Worm (Caenorhabditis elegans) whole organism, early embryonic: ENCODE results near the gene R10E8.2.

Experiments used
- B0310.2 ChIP-seq: sonication (generic microtip); optimal IDR thresholded peaks from 2 replicates; lab custom pipeline; 2016; ENCODE audit warnings: mild to moderate bottlenecking, missing genetic modification characterization, missing compliant biosample characterization
- F13C5.2 ChIP-seq: sonication (generic microtip); optimal IDR thresholded peaks from 2 replicates; lab custom pipeline; 2017; ENCODE audit warnings: mild to moderate bottlenecking, missing genetic modification characterization, inconsistent platforms, missing compliant biosample characterization
- aly-1 ChIP-seq: sonication (generic microtip); optimal IDR thresholded peaks from 2 replicates; lab custom pipeline; 2016; ENCODE audit warnings: missing genetic modification characterization, missing compliant biosample characterization
- ama-1 ChIP-seq: fragments of 150-350 bp; optimal IDR thresholded peaks from 2 replicates; lab custom pipeline; 2014
- ceh-13 ChIP-seq: fragments of 200-800 bp; sonication (Bioruptor generic); optimal IDR thresholded peaks from 2 replicates; lab custom pipeline; 2018; ENCODE audit warnings: mild to moderate bottlenecking, missing genetic modification characterization, missing compliant biosample characterization
- ceh-36 ChIP-seq: sonication (generic microtip); optimal IDR thresholded peaks from 2 replicates; lab custom pipeline; 2016; ENCODE audit warnings: missing genetic modification characterization, inconsistent platforms, missing compliant biosample characterization
- ets-7 ChIP-seq: sonication (generic microtip); optimal IDR thresholded peaks from 2 replicates; lab custom pipeline; 2016; ENCODE audit warnings: missing genotype, missing genetic modification characterization, missing compliant biosample characterization
- flt-1 ChIP-seq: fragments of 200-800 bp; sonication (Bioruptor generic); IDR thresholded peaks from 2 replicates; pipeline ENCODE4 v1.3.6; 2022; ENCODE audit warnings: missing genetic modification characterization, missing compliant biosample characterization
- hmbx-1 ChIP-seq: sonication (generic microtip); optimal IDR thresholded peaks from 2 replicates; lab custom pipeline; 2016; ENCODE audit warnings: mild to moderate bottlenecking, missing genetic modification characterization, missing compliant biosample characterization
- hmg-4 ChIP-seq: fragments of 200-800 bp; sonication (Bioruptor generic); optimal IDR thresholded peaks from 2 replicates; lab custom pipeline; 2018; ENCODE audit warnings: mild to moderate bottlenecking, missing genetic modification characterization, missing compliant biosample characterization
- hnd-1 ChIP-seq: sonication (generic microtip); optimal IDR thresholded peaks from 2 replicates; lab custom pipeline; 2016; ENCODE audit warnings: missing genetic modification characterization, missing compliant biosample characterization
- pes-1 ChIP-seq: fragments of 200-800 bp; sonication (Bioruptor generic); IDR thresholded peaks from 2 replicates; pipeline ENCODE4 v1.3.6; 2022; ENCODE audit warnings: missing genetic modification reagents, missing genetic modification characterization, missing compliant biosample characterization
- scrt-1 ChIP-seq: fragments of 200-800 bp; sonication (Bioruptor generic); IDR thresholded peaks from 2 replicates; pipeline ENCODE4 v1.3.6; 2022; ENCODE audit warnings: missing genetic modification characterization, missing compliant biosample characterization
- sea-1 ChIP-seq: fragments of 200-800 bp; sonication (Bioruptor generic); conservative IDR thresholded peaks from 2 replicates; pipeline ENCODE4 v1.3.6; 2022; ENCODE audit warnings: missing genetic modification characterization, missing compliant biosample characterization
- tbx-11 ChIP-seq: fragments of 200-800 bp; sonication (Bioruptor generic); IDR thresholded peaks from 2 replicates; pipeline ENCODE4 v1.3.6; 2022; ENCODE audit warnings: missing genetic modification characterization, missing compliant biosample characterization
- tbx-37 ChIP-seq: fragments of 200-800 bp; sonication (Bioruptor generic); conservative IDR thresholded peaks from 2 replicates; pipeline ENCODE4 v1.3.6; 2022; ENCODE audit warnings: missing genetic modification reagents, missing genetic modification characterization, missing compliant biosample characterization
- tra-4 ChIP-seq: sonication (generic microtip); optimal IDR thresholded peaks from 2 replicates; lab custom pipeline; 2017; ENCODE audit warnings: missing genetic modification characterization, missing compliant biosample characterization

R10E8.2 gene

DNA sequence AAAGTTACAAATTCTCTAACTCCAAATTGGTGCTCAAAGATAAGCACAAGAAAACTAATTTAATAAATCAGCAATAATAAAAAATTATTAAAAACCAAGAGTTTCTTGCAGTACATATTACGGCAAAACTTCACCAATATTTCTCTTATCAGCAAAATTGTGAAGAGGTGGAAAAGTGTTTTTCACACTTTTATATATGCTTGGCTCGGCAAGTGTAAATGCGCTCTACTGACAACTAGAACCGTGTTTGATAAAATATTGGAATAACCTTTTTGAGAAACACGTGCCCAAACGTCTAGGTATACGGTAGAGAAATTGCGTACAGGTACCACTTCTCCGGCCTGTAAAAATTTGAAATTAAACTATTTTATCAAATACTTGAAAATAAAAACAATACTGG lies 12.3 kb upstream of the R10E8.2 start, which contains the start of gene R10E8.8:
R10E8.8 (minus strand) TSS at position 343 of the 400 bp plus-strand sequence.
- no peak for TF ChIP-seq F13C5.2 (tag; lab: Kevin White, UChicago)
- TF ChIP-seq tbx-11 (GFP tag; lab: Robert Waterston, UW) = no peak
- no peak for TF ChIP-seq hmbx-1 (tag; lab: Kevin White, UChicago)
- no peak for TF ChIP-seq sea-1 (GFP tag; lab: Robert Waterston, UW)
- TF ChIP-seq tra-4 = no peak

DNA sequence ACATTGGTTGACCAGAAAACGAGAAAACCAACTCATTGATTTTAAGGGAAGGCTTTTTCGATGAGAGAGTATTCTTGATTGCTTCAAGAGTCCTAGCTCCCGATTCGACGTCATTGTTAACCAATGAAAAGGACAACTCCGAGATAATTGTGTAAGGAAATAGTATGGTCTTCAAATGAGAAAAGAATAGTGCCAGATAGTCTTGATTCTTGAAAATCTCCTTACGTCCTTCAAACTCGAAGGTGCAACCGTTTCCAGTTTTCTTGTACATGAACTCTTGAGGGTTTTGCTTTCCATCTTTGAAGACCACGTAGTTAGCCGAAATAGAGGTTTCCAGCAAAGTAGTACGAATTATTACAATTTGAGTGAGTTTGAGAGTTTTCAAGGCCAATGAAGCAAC lies 10.4 kb upstream of the R10E8.2 start:
- TF ChIP-seq ceh-13 (no peak), B0310.2 (tag; lab: Kevin White, UChicago) (no peak), tbx-37 (GFP tag; lab: Robert Waterston, UW) (no peak), scrt-1 (GFP tag; lab: Robert Waterston, UW) (no peak), pes-1 (GFP tag; lab: Robert Waterston, UW) (no peak), aly-1 (tag; lab: Kevin White, UChicago) (no peak), hmbx-1 (tag; lab: Kevin White, UChicago) (no peak), tra-4 (no peak), hnd-1 (no peak)

DNA sequence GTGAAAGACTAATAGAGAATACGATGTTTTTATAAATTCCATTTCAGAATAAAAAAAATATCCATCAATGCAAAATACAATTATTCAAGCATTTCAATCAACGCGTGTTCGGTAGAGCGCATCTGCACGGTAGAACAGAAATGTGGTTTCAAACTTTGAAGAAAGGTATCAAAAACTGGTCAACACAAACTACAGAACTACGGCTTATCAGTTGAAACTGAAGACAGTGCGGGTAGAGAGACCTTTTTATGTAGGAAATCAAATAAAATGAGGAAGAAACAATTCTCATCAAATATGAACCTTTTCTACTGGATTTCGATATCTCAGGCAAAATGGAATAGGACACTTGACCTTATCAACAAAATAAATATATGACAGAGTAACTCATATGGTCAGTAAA lies 9.2 kb upstream of the R10E8.2 start:
- TF ChIP-seq tbx-11 (GFP tag; lab: Robert Waterston, UW) = no peak
- no peak for TF ChIP-seq scrt-1 (GFP tag; lab: Robert Waterston, UW)
- no peak for TF ChIP-seq flt-1 (GFP tag; lab: Robert Waterston, UW)
- TF ChIP-seq ceh-13 = no peak
- no peak for TF ChIP-seq ama-1 (lab: Kevin White, UChicago)
- TF ChIP-seq B0310.2 (tag; lab: Kevin White, UChicago) = no peak
- TF ChIP-seq tbx-37 (GFP tag; lab: Robert Waterston, UW) = no peak
- TF ChIP-seq pes-1 (GFP tag; lab: Robert Waterston, UW) = no peak
- TF ChIP-seq sea-1 (GFP tag; lab: Robert Waterston, UW) = no peak
- no peak for TF ChIP-seq hmg-4
- TF ChIP-seq ets-7 = no peak
- no peak for TF ChIP-seq hmbx-1 (tag; lab: Kevin White, UChicago)
- no peak for TF ChIP-seq tra-4
- TF ChIP-seq F13C5.2 (tag; lab: Kevin White, UChicago) = no peak
- no peak for TF ChIP-seq ceh-36 (tag; lab: Kevin White, UChicago)
- no peak for TF ChIP-seq aly-1 (tag; lab: Kevin White, UChicago)
- no peak for TF ChIP-seq hnd-1

DNA sequence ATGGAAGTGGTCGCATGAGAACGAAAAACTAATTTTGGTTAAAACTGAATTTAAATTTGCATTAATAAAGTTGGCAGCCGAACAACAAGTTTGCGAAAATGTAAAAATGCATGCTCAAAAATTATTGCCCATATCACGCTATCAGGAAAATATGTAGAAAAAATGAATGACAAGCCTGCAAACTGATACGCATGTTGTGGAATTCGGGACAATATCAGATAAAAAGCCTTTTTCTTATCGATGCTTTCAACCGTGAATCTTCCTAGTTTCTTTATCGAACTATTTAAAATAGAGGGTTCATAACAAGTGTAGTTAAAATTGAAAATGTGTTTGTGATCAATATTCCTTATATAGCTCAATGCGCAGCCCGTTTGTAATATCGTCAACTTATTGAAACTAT lies 7.5 kb upstream of the R10E8.2 start:
- TF ChIP-seq ets-7 (no peak), aly-1 (tag; lab: Kevin White, UChicago) (no peak), B0310.2 (tag; lab: Kevin White, UChicago) (no peak), ceh-36 (tag; lab: Kevin White, UChicago) (no peak), F13C5.2 (tag; lab: Kevin White, UChicago) (no peak), flt-1 (GFP tag; lab: Robert Waterston, UW) (no peak), hmg-4 (no peak), tbx-37 (GFP tag; lab: Robert Waterston, UW) (no peak), hnd-1 (no peak), ceh-13 (no peak), hmbx-1 (tag; lab: Kevin White, UChicago) (no peak)

DNA sequence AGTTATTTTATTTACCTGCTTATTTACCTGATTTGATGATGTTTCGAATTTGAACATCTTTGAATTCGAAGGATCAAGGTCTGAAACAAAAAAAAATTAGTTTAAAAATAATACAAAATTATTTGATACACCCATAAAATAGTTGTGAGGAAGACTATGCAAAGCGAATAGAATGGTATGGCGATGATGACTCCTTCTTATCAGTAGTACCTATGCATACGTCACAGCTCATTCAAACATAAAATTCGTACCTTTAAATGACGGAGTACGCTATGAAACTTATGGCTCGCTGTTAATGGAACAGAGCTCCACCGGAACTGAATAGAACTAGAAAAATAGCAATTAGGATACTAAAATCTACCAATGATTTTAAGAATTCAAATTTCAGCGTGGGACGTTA lies 1.4 kb upstream of the R10E8.2 start, which contains the start of gene R10E8.1:
R10E8.1 (minus strand) TSS at position 178 of the 400 bp plus-strand sequence.
- TF ChIP-seq hmg-4 (no peak), scrt-1 (GFP tag; lab: Robert Waterston, UW) (no peak), F13C5.2 (tag; lab: Kevin White, UChicago) (no peak), hmbx-1 (tag; lab: Kevin White, UChicago) (no peak), tbx-11 (GFP tag; lab: Robert Waterston, UW) (no peak)

DNA sequence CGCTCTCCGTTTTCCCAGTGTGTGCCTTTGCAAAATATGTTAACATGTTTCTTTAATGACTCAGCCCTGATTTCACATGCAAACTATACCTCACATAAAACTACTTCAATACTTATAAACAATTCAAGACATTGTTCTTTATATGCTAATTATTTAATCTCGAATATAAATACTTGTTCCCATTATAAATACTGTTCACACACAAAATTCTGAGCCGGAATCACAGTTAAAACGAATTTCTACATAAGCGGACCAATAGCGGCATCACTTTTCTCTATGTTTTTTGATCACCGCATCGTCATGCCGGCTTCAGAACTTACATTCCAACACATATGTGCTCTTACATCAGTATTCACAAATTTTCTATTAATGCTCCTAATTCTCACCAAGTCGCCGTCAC lies 889 bp downstream of the R10E8.2 start, which contains the start of gene R10E8.5:
R10E8.5 (plus strand) TSS at position 301 of the 400 bp plus-strand sequence.
- TF ChIP-seq hnd-1 (no peak), tbx-37 (GFP tag; lab: Robert Waterston, UW) (no peak), ama-1 (lab: Kevin White, UChicago) (no peak), ceh-36 (tag; lab: Kevin White, UChicago) (no peak), tra-4 (no peak), B0310.2 (tag; lab: Kevin White, UChicago) (no peak), ceh-13 (no peak), F13C5.2 (tag; lab: Kevin White, UChicago) (no peak), ets-7 (no peak)

DNA sequence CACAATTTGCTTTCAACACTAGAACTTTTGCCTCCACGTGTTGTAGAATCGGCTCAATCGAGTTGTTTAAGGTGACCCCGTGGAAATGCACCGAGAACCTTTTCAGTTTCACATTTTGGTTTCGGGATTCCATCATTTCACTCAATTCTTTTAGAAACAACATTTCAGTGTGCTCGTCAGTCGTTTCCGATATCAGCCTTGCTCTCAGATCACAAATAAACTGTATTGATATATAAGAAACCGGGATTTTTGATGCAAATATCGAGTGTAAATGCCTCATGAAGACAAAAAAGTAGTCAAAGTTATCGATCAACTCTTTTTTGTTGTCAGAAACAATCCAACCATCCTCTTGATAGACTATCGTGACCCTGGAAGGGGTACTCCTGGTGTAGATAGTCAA lies 11.9 kb downstream of the R10E8.2 start:
- no peak for TF ChIP-seq tra-4
- no peak for TF ChIP-seq flt-1 (GFP tag; lab: Robert Waterston, UW)
- TF ChIP-seq ceh-13 = no peak
- no peak for TF ChIP-seq scrt-1 (GFP tag; lab: Robert Waterston, UW)
- no peak for TF ChIP-seq F13C5.2 (tag; lab: Kevin White, UChicago)
- TF ChIP-seq ets-7 = no peak
- TF ChIP-seq ama-1 (lab: Kevin White, UChicago) = no peak
- no peak for TF ChIP-seq sea-1 (GFP tag; lab: Robert Waterston, UW)
- TF ChIP-seq B0310.2 (tag; lab: Kevin White, UChicago) = no peak
- TF ChIP-seq ceh-36 (tag; lab: Kevin White, UChicago) = no peak
- no peak for TF ChIP-seq tbx-11 (GFP tag; lab: Robert Waterston, UW)

DNA sequence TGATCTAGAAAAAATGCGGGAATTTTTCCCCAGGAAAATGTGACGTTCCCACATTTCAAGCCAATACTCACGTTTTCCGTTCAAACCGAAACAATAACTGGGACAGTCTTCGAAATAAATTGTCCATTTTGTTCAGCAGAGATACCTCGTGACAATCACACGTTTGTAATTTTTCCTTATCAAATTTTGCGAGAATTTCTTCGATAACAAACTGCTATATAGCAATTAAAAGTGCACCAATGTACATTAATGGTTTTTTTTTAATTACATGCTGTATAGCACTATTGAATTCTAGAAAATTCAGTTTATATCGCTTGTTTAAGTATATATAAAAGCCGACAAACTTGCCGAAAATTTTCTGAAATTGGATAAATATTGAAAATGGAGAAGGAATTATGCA lies 12.6 kb downstream of the R10E8.2 start, which contains the start of gene R10E8.6:
R10E8.6 (minus strand) TSS at position 154 of the 400 bp plus-strand sequence.
- TF ChIP-seq scrt-1 (GFP tag; lab: Robert Waterston, UW) (no peak), sea-1 (GFP tag; lab: Robert Waterston, UW) (no peak), pes-1 (GFP tag; lab: Robert Waterston, UW) (no peak), ets-7 (no peak), tra-4 (no peak), aly-1 (tag; lab: Kevin White, UChicago) (no peak), hmbx-1 (tag; lab: Kevin White, UChicago) (no peak), flt-1 (GFP tag; lab: Robert Waterston, UW) (no peak), hmg-4 (no peak), tbx-37 (GFP tag; lab: Robert Waterston, UW) (no peak), B0310.2 (tag; lab: Kevin White, UChicago) (no peak), ceh-13 (no peak), tbx-11 (GFP tag; lab: Robert Waterston, UW) (no peak), F13C5.2 (tag; lab: Kevin White, UChicago) (no peak)
